Fruit fly (Drosophila melanogaster): Measurements from ENCODE around the gene CG4456.

dm6 chr3L:9396038-9396437 is 23.5 kb downstream of the CG4456 start:
- TF ChIP-seq usp (GFP tag; optimal IDR thresholded peaks at IDR 0.05) (no peak), pan (optimal IDR thresholded peaks at IDR 0.05) (no peak), CG8478 (optimal IDR thresholded peaks at IDR 0.05) (no peak)

Data from whole organism.